Worm (Caenorhabditis elegans) whole organism, young adult: ENCODE measurements around the gene Y4C6B.3.

ENCODE experiments used
- chd-7 ChIP-seq: sonication (generic microtip); optimal IDR thresholded peaks from 2 replicates; lab custom pipeline; 2016; ENCODE audit warnings: mild to moderate bottlenecking, missing genetic modification characterization, moderate library complexity, missing compliant biosample characterization
- snpc-3.4 ChIP-seq: sonication (generic microtip); optimal IDR thresholded peaks from 2 replicates; lab custom pipeline; 2017; ENCODE audit warnings: missing genetic modification characterization, mild to moderate bottlenecking, missing compliant biosample characterization, antibody characterized with exemption, moderate library complexity, missing genotype, missing genetic modification reagents
- sptf-2 ChIP-seq: fragments of 200-800 bp; sonication (Bioruptor generic); optimal IDR thresholded peaks from 2 replicates; lab custom pipeline; 2018; ENCODE audit warnings: mild to moderate bottlenecking, missing genetic modification characterization, missing compliant biosample characterization

ce11 chrIV:5326144-5326543 lies 6.1 kb upstream of the Y4C6B.3 start, which contains the start of gene Y4C6B.4:
- no peak for TF ChIP-seq sptf-2 (GFP tag; lab: Kevin White, UChicago)
- TF ChIP-seq snpc-3.4 (tag; lab: Kevin White, UChicago): no peak
- no peak for TF ChIP-seq chd-7 (tag; lab: Kevin White, UChicago)
